Fruit fly (Drosophila melanogaster): ENCODE measurements around the gene Or85d.

Gene Or85d

DNA sequence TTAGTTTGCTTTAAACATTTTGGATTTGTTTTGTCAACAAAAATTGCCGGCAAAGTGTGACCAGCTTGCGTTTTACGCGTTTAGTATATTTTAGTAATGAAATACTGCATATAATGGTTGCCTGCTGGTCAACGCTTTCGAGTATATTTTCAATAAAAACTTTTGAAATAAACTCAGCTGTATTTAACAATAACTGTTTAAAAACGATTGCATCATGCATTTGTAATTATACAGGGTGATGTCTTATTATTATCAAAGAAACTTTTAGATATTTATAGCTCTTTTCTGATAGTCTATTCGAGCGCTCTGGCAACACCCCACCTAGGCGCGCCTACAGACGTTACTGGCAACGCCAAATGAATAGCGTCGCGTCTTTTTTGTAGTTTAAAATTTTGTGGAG lies 11.4 kb downstream of the Or85d start, which contains the start of gene Cenp-C (continued):
- no peak for TF ChIP-seq lmd (GFP tag; IDR thresholded peaks at IDR 0.05)
- no peak for TF ChIP-seq CG1832 (GFP tag; optimal IDR thresholded peaks at IDR 0.05)
- TF ChIP-seq Awh (GFP tag; IDR thresholded peaks at IDR 0.05): no peak
- TF ChIP-seq slp2 (GFP tag; optimal IDR thresholded peaks at IDR 0.05): peak; percentile 7
- TF ChIP-seq TFAM (GFP tag; optimal IDR thresholded peaks at IDR 0.05): no peak
- TF ChIP-seq lola (GFP tag; optimal IDR thresholded peaks at IDR 0.05): no peak
- no peak for TF ChIP-seq esg (GFP tag; conservative IDR thresholded peaks at IDR 0.05)
- peak; percentile 30; the same call in 1 of the 2 replicates for TF ChIP-seq Ptx1 (GFP tag; IDR thresholded peaks at IDR 0.05)
- TF ChIP-seq YL-1 (GFP tag; optimal IDR thresholded peaks at IDR 0.05): peak; percentile 44
- TF ChIP-seq CG10979 (tag; optimal IDR thresholded peaks at IDR 0.05): no peak
- TF ChIP-seq CG2116 (GFP tag; optimal IDR thresholded peaks at IDR 0.05): peak; percentile 41
- peak; percentile 35 for TF ChIP-seq pho (GFP tag; optimal IDR thresholded peaks at IDR 0.05)
- no peak for TF ChIP-seq CG3407 (GFP tag; optimal IDR thresholded peaks at IDR 0.05)
- TF ChIP-seq Pdp1 (GFP tag; optimal IDR thresholded peaks at IDR 0.05): peak in 1 of 2 experiments; percentile 30
- TF ChIP-seq CG4617 (GFP tag; optimal IDR thresholded peaks at IDR 0.05; ENCODE audit: borderline replicate concordance): peak; percentile 41
- TF ChIP-seq tin (GFP tag; optimal IDR thresholded peaks at IDR 0.05): peak; percentile 33
- no peak for TF ChIP-seq Oaz (GFP tag; IDR thresholded peaks at IDR 0.05)
- peak; percentile 72 for TF ChIP-seq trem (tag; optimal IDR thresholded peaks at IDR 0.05)
- no peak for TF ChIP-seq fd102C (GFP tag; optimal IDR thresholded peaks at IDR 0.05)
- TF ChIP-seq CG13775 (GFP tag; optimal IDR thresholded peaks at IDR 0.05): peak; percentile 37
- peak; percentile 41 for TF ChIP-seq CHES-1-like (GFP tag; optimal IDR thresholded peaks at IDR 0.05)
- no peak for TF ChIP-seq nom (GFP tag; optimal IDR thresholded peaks at IDR 0.05)
- no peak for TF ChIP-seq Nf-YC (tag; optimal IDR thresholded peaks at IDR 0.05)
- no peak for TF ChIP-seq mld (GFP tag; IDR thresholded peaks at IDR 0.05; ENCODE audit: partially characterized antibody)
- TF ChIP-seq CG17829 (tag; optimal IDR thresholded peaks at IDR 0.05): peak; percentile 51
- TF ChIP-seq vnd (GFP tag; IDR thresholded peaks at IDR 0.05; ENCODE audit: partially characterized antibody): no peak
- peak; percentile 40 for TF ChIP-seq CG2712 (tag; optimal IDR thresholded peaks at IDR 0.05)
- no peak for TF ChIP-seq Jarid2 (GFP tag; optimal IDR thresholded peaks at IDR 0.05)
- TF ChIP-seq CG31365 (tag; optimal IDR thresholded peaks at IDR 0.05): no peak
- no peak for TF ChIP-seq dm (GFP tag; optimal IDR thresholded peaks at IDR 0.05)
- TF ChIP-seq CG6272 (GFP tag; IDR thresholded peaks at IDR 0.05): no peak
- TF ChIP-seq CG10654 (GFP tag; optimal IDR thresholded peaks at IDR 0.05): peak; percentile 22
- TF ChIP-seq Atf3 (GFP tag; optimal IDR thresholded peaks at IDR 0.05): no peak
- TF ChIP-seq gro (GFP tag; optimal IDR thresholded peaks at IDR 0.05): peak; percentile 53
- TF ChIP-seq sc (optimal IDR thresholded peaks at IDR 0.05): no peak
- no peak for TF ChIP-seq sc (GFP tag; optimal IDR thresholded peaks at IDR 0.05)
- TF ChIP-seq Gug (GFP tag; IDR thresholded peaks at IDR 0.05): peak; percentile 18; the same call in 2 of the 4 replicates
- no peak for TF ChIP-seq sim (GFP tag; IDR thresholded peaks at IDR 0.05)
- no peak for TF ChIP-seq Hr39 (optimal IDR thresholded peaks at IDR 0.05)
- no peak for TF ChIP-seq CG7372 (GFP tag; IDR thresholded peaks at IDR 0.05)
- TF ChIP-seq CG15696 (tag; optimal IDR thresholded peaks at IDR 0.05): peak; percentile 28
- TF ChIP-seq ci (GFP tag; IDR thresholded peaks at IDR 0.05): no peak
- no peak for TF ChIP-seq abd-A (tag; optimal IDR thresholded peaks at IDR 0.05)
- no peak for TF ChIP-seq CG3163 (GFP tag; optimal IDR thresholded peaks at IDR 0.05)
- TF ChIP-seq MESR4 (GFP tag; optimal IDR thresholded peaks at IDR 0.05): no peak
- no peak for TF ChIP-seq gcm2 (GFP tag; optimal IDR thresholded peaks at IDR 0.05)
- TF ChIP-seq Nf-YB (GFP tag; optimal IDR thresholded peaks at IDR 0.05): no peak
- TF ChIP-seq CG4854 (GFP tag; optimal IDR thresholded peaks at IDR 0.05): no peak
- no peak for TF ChIP-seq CG11398 (GFP tag; optimal IDR thresholded peaks at IDR 0.05)
- no peak for TF ChIP-seq CG2889 (GFP tag; IDR thresholded peaks at IDR 0.05)
- TF ChIP-seq CG10366 (GFP tag; IDR thresholded peaks at IDR 0.05): 0 out of 2 replicates have a peak, but pooled peaks have one; percentile 22
- no peak for TF ChIP-seq chinmo (GFP tag; IDR thresholded peaks at IDR 0.05; ENCODE audit: partially characterized antibody)

All from whole organism, embryonic.